Worm (Caenorhabditis elegans) whole organism, L4 larva: Measurements from ENCODE around the gene ser-7.

Source experiments
- D1046.2 ChIP-seq: fragments of 200-800 bp; sonication (Bioruptor generic); IDR thresholded peaks from 2 replicates; pipeline ENCODE4 v1.3.6; 2022; ENCODE audit warnings: missing genetic modification characterization, missing compliant biosample characterization
- F26F4.8 ChIP-seq: fragments of 200-800 bp; sonication (Bioruptor generic); conservative IDR thresholded peaks from 2 replicates; pipeline ENCODE4 v1.3.6; 2022; ENCODE audit warnings: missing genetic modification characterization, missing compliant biosample characterization
- F44E2.7 ChIP-seq: fragments of 200-800 bp; sonication (Bioruptor generic); IDR thresholded peaks from 2 replicates; pipeline ENCODE4 v2.1.2; 2022; ENCODE audit warnings: missing genetic modification characterization, missing compliant biosample characterization
- T20F7.1 ChIP-seq: fragments of 200-800 bp; sonication (Bioruptor generic); optimal IDR thresholded peaks from 2 replicates; lab custom pipeline; 2018; ENCODE audit warnings: mild to moderate bottlenecking, missing genetic modification characterization, missing compliant biosample characterization
- Y5F2A.4 ChIP-seq: fragments of 200-800 bp; sonication (Bioruptor generic); optimal IDR thresholded peaks from 2 replicates; lab custom pipeline; 2018; ENCODE audit warnings: mild to moderate bottlenecking, missing genetic modification characterization, missing compliant biosample characterization
- Y75B8A.6 ChIP-seq: fragments of 200-800 bp; sonication (Bioruptor generic); IDR thresholded peaks from 2 replicates; pipeline ENCODE4 v1.3.6; 2022; ENCODE audit warnings: missing genetic modification reagents, missing genetic modification characterization, missing compliant biosample characterization
- aha-1 ChIP-seq: fragments of 150-350 bp; peaks from one replicate; lab custom pipeline; 2014; ENCODE audit warnings: missing biosample characterization, missing genetic modification characterization
- ama-1 ChIP-seq: fragments of 150-350 bp; optimal IDR thresholded peaks from 2 replicates; lab custom pipeline; 2014; ENCODE audit warnings: inconsistent platforms, mixed read lengths
- ceh-20 ChIP-seq: fragments of 200-800 bp; sonication (Bioruptor generic); IDR thresholded peaks from 2 replicates; pipeline ENCODE4 v1.3.6; 2022; ENCODE audit warnings: missing genetic modification reagents, missing genetic modification characterization, missing compliant biosample characterization
- ceh-44 ChIP-seq: fragments of 200-800 bp; sonication (Bioruptor generic); IDR thresholded peaks from 2 replicates; pipeline ENCODE4 v1.3.6; 2022; ENCODE audit warnings: missing genetic modification reagents, missing genetic modification characterization, missing compliant biosample characterization
- cey-2 ChIP-seq: sonication (generic microtip); optimal IDR thresholded peaks from 3 replicates; lab custom pipeline; 2017; ENCODE audit warnings: missing genetic modification characterization, mild to moderate bottlenecking, missing compliant biosample characterization, antibody characterized with exemption, borderline replicate concordance; ENCODE audit not compliant: insufficient read depth
- daf-16 ChIP-seq, 3 experiments: sonication (generic microtip); optimal IDR thresholded peaks; 2 replicates each; lab custom pipeline; 2016 to 2017; ENCODE audit warnings: missing genetic modification characterization in 3 of 3, missing genetic modification reagents in 3 of 3, mild to moderate bottlenecking in 2 of 3, missing compliant biosample characterization in 2 of 3, missing biosample characterization in 1 of 3, moderate library complexity in 1 of 3
- daf-8 ChIP-seq: fragments of 200-800 bp; sonication (Bioruptor generic); IDR thresholded peaks from 2 replicates; pipeline ENCODE4 v1.3.6; 2022; ENCODE audit warnings: missing genetic modification characterization, missing compliant biosample characterization
- dmd-6 ChIP-seq: fragments of 200-800 bp; sonication (Bioruptor generic); IDR thresholded peaks from 2 replicates; pipeline ENCODE4 v1.3.6; 2022; ENCODE audit warnings: missing genetic modification reagents, missing genetic modification characterization, missing compliant biosample characterization
- dve-1 ChIP-seq: sonication (generic microtip); optimal IDR thresholded peaks from 2 replicates; lab custom pipeline; 2017; ENCODE audit warnings: antibody characterized with exemption, mild to moderate bottlenecking, missing genetic modification characterization, missing compliant biosample characterization; ENCODE audit not compliant: insufficient read depth
- egl-43 ChIP-seq: fragments of 200-800 bp; sonication (Bioruptor generic); IDR thresholded peaks from 2 replicates; pipeline ENCODE4 v1.3.6; 2022; ENCODE audit warnings: missing genetic modification reagents, missing genetic modification characterization, missing compliant biosample characterization
- fkh-10 ChIP-seq: fragments of 150-350 bp; optimal IDR thresholded peaks from 2 replicates; lab custom pipeline; 2014; ENCODE audit warnings: missing biosample characterization, missing genetic modification reagents, missing genetic modification characterization
- fos-1 ChIP-seq: fragments of 150-350 bp; optimal IDR thresholded peaks from 2 replicates; lab custom pipeline; 2014; ENCODE audit warnings: missing biosample characterization, missing genetic modification characterization
- hif-1 ChIP-seq, 2 experiments: sonication (generic microtip); optimal IDR thresholded peaks; 2 replicates each; lab custom pipeline; 2016 to 2017; ENCODE audit warnings: missing compliant biosample characterization in 2 of 2, missing genetic modification characterization in 2 of 2, missing genetic modification reagents in 2 of 2, missing genotype in 2 of 2, mild to moderate bottlenecking in 1 of 2
- hlh-11 ChIP-seq: fragments of 200-800 bp; sonication (Bioruptor generic); optimal IDR thresholded peaks from 2 replicates; lab custom pipeline; 2018; ENCODE audit warnings: mild to moderate bottlenecking, missing genetic modification characterization, missing compliant biosample characterization
- hlh-30 ChIP-seq: sonication (generic microtip); optimal IDR thresholded peaks from 2 replicates; lab custom pipeline; 2017; ENCODE audit warnings: antibody characterized with exemption, mild to moderate bottlenecking, missing genetic modification characterization, missing compliant biosample characterization; ENCODE audit not compliant: insufficient read depth
- hmg-1.1 ChIP-seq: fragments of 200-800 bp; sonication (Bioruptor generic); IDR thresholded peaks from 2 replicates; pipeline ENCODE4 v1.3.6; 2022; ENCODE audit warnings: missing genetic modification reagents, missing genetic modification characterization, missing compliant biosample characterization
- jun-1 ChIP-seq: fragments of 150-350 bp; optimal IDR thresholded peaks from 2 replicates; lab custom pipeline; 2014; ENCODE audit warnings: missing biosample characterization, missing genetic modification reagents, missing genetic modification characterization
- lin-13 ChIP-seq: fragments of 150-350 bp; optimal IDR thresholded peaks from 2 replicates; lab custom pipeline; 2014; ENCODE audit warnings: missing biosample characterization, missing genetic modification reagents, missing genetic modification characterization
- lin-39 ChIP-seq: fragments of 150-350 bp; optimal IDR thresholded peaks from 2 replicates; lab custom pipeline; 2014; ENCODE audit warnings: missing biosample characterization, missing genetic modification reagents, missing genetic modification characterization
- lir-3 ChIP-seq: sonication (generic microtip); optimal IDR thresholded peaks from 2 replicates; lab custom pipeline; 2016; ENCODE audit warnings: mild to moderate bottlenecking, missing genetic modification characterization, missing compliant biosample characterization
- mdl-1 ChIP-seq, 2 experiments: fragments of 150-350 bp in 1 of 2; sonication (generic microtip) in 1 of 2; optimal IDR thresholded peaks; 2 replicates each; lab custom pipeline; 2014 to 2017; ENCODE audit warnings: missing biosample characterization in 2 of 2, missing genetic modification characterization in 2 of 2
- mdt-29 ChIP-seq: fragments of 200-800 bp; sonication (Bioruptor generic); IDR thresholded peaks from 2 replicates; pipeline ENCODE4 v1.3.6; 2022; ENCODE audit warnings: missing genetic modification reagents, missing genetic modification characterization, missing compliant biosample characterization
- mep-1 ChIP-seq: fragments of 150-350 bp; sonication (generic microtip); optimal IDR thresholded peaks from 3 replicates; lab custom pipeline; 2014; ENCODE audit warnings: missing biosample characterization, missing genetic modification characterization
- nhr-10 ChIP-seq: fragments of 150-350 bp; optimal IDR thresholded peaks from 2 replicates; lab custom pipeline; 2014; ENCODE audit warnings: missing biosample characterization, missing genetic modification characterization
- nhr-102 ChIP-seq: sonication (generic microtip); optimal IDR thresholded peaks from 2 replicates; lab custom pipeline; 2016; ENCODE audit warnings: mild to moderate bottlenecking, missing genetic modification characterization, moderate library complexity, missing compliant biosample characterization
- nhr-11 ChIP-seq: fragments of 150-350 bp; optimal IDR thresholded peaks from 2 replicates; lab custom pipeline; 2014; ENCODE audit warnings: missing biosample characterization, missing genetic modification characterization
- nhr-111 ChIP-seq: fragments of 200-800 bp; sonication (Bioruptor generic); optimal IDR thresholded peaks from 2 replicates; lab custom pipeline; 2018; ENCODE audit warnings: mild to moderate bottlenecking, missing genetic modification characterization, missing compliant biosample characterization
- nhr-25 ChIP-seq: sonication (generic microtip); optimal IDR thresholded peaks from 2 replicates; lab custom pipeline; 2017; ENCODE audit warnings: missing genetic modification characterization, mild to moderate bottlenecking, missing compliant biosample characterization, antibody characterized with exemption, moderate library complexity, borderline replicate concordance; ENCODE audit not compliant: insufficient read depth
- nhr-28 ChIP-seq: fragments of 150-350 bp; optimal IDR thresholded peaks from 2 replicates; lab custom pipeline; 2014; ENCODE audit warnings: missing biosample characterization, missing genetic modification characterization
- nhr-41 ChIP-seq: fragments of 200-800 bp; sonication (Bioruptor generic); IDR thresholded peaks from 2 replicates; pipeline ENCODE4 v1.3.6; 2022; ENCODE audit warnings: missing genetic modification reagents, missing genetic modification characterization, missing compliant biosample characterization
- nhr-42 ChIP-seq: fragments of 200-800 bp; sonication (Bioruptor generic); IDR thresholded peaks from 2 replicates; pipeline ENCODE4 v1.3.6; 2022; ENCODE audit warnings: missing genetic modification characterization, missing compliant biosample characterization
- nhr-48 ChIP-seq: sonication (generic microtip); optimal IDR thresholded peaks from 2 replicates; lab custom pipeline; 2016; ENCODE audit warnings: mild to moderate bottlenecking, missing genetic modification characterization, missing compliant biosample characterization
- nhr-77 ChIP-seq: fragments of 150-350 bp; optimal IDR thresholded peaks from 2 replicates; lab custom pipeline; 2014; ENCODE audit warnings: missing biosample characterization, missing genetic modification characterization
- php-3 ChIP-seq: fragments of 200-800 bp; sonication (Bioruptor generic); IDR thresholded peaks from 2 replicates; pipeline ENCODE4 v1.3.6; 2022; ENCODE audit warnings: missing genetic modification reagents, missing genetic modification characterization, missing compliant biosample characterization
- pqm-1 ChIP-seq: sonication (generic microtip); optimal IDR thresholded peaks from 2 replicates; lab custom pipeline; 2017; ENCODE audit warnings: missing biosample characterization, missing genetic modification characterization
- sdz-12 ChIP-seq: fragments of 200-800 bp; sonication (Bioruptor generic); optimal IDR thresholded peaks from 2 replicates; lab custom pipeline; 2018; ENCODE audit warnings: mild to moderate bottlenecking, missing genetic modification characterization, missing compliant biosample characterization
- set-16 ChIP-seq: fragments of 200-800 bp; sonication (Bioruptor generic); IDR thresholded peaks from 2 replicates; pipeline ENCODE4 v1.3.6; 2022; ENCODE audit warnings: missing genetic modification reagents, missing genetic modification characterization, missing compliant biosample characterization
- snpc-1.2 ChIP-seq: fragments of 200-800 bp; sonication (Bioruptor generic); IDR thresholded peaks from 2 replicates; pipeline ENCODE4 v1.3.6; 2022; ENCODE audit warnings: missing genetic modification reagents, missing genetic modification characterization, missing compliant biosample characterization
- spr-3 ChIP-seq: fragments of 200-800 bp; sonication (Bioruptor generic); optimal IDR thresholded peaks from 2 replicates; lab custom pipeline; 2018; ENCODE audit warnings: mild to moderate bottlenecking, missing genetic modification characterization, missing compliant biosample characterization
- tra-1 ChIP-seq: fragments of 200-800 bp; sonication (Bioruptor generic); IDR thresholded peaks from 2 replicates; pipeline ENCODE4 v1.3.6; 2022; ENCODE audit warnings: missing genetic modification reagents, missing genetic modification characterization, missing compliant biosample characterization
- unc-39 ChIP-seq: sonication (generic microtip); optimal IDR thresholded peaks from 2 replicates; lab custom pipeline; 2017; ENCODE audit warnings: missing biosample characterization, missing genetic modification characterization
- unc-62 ChIP-seq, 3 experiments: fragments of 150-350 bp in 1 of 3; sonication (generic microtip); optimal IDR thresholded peaks in 2 of 3; peaks in 1 of 3; 1 replicate in 1 of 3; 2 replicates in 2 of 3; lab custom pipeline; 2014 to 2017; ENCODE audit warnings: missing biosample characterization in 3 of 3, missing genetic modification characterization in 3 of 3, missing genetic modification reagents in 3 of 3, missing genotype in 1 of 3
- zfp-2 ChIP-seq: sonication (generic microtip); optimal IDR thresholded peaks from 2 replicates; lab custom pipeline; 2016; ENCODE audit warnings: mild to moderate bottlenecking, missing genetic modification characterization, missing compliant biosample characterization
- zip-11 ChIP-seq: fragments of 200-800 bp; sonication (Bioruptor generic); IDR thresholded peaks from 2 replicates; pipeline ENCODE4 v1.3.6; 2022; ENCODE audit warnings: missing genetic modification characterization, missing compliant biosample characterization

The ser-7 gene

ce11 chrX:2693026-2693425 lies 19.7 kb downstream of the ser-7 start:
- peak; percentile 20 for TF ChIP-seq pqm-1
- TF ChIP-seq nhr-10 (tag; lab: Kevin White, UChicago) = no peak
- TF ChIP-seq mep-1 (tag; lab: Kevin White, UChicago) = no peak
- TF ChIP-seq mdt-29 (GFP tag; lab: Robert Waterston, UW) = no peak
- no peak for TF ChIP-seq D1046.2 (GFP tag; lab: Robert Waterston, UW)
- TF ChIP-seq hmg-1.1 (GFP tag; lab: Robert Waterston, UW) = no peak
- peak; percentile 27 for TF ChIP-seq nhr-77 (tag; lab: Kevin White, UChicago)
- TF ChIP-seq dve-1 (tag; lab: Kevin White, UChicago) = peak; percentile 59
- peak; percentile 17 for TF ChIP-seq nhr-28 (tag; lab: Kevin White, UChicago)
- TF ChIP-seq aha-1 (tag; lab: Kevin White, UChicago) = peak; percentile 9
- peak; percentile 60 for TF ChIP-seq dmd-6 (GFP tag; lab: Robert Waterston, UW)
- TF ChIP-seq unc-62 (GFP tag; optimal IDR thresholded peaks at IDR 0.05 in 1 of 2; lab: Kevin White, UChicago) = peak in 1 of 2 experiments; percentile 95
- no peak for TF ChIP-seq unc-62 (tag; optimal IDR thresholded peaks at IDR 0.05; lab: Kevin White, UChicago)
- TF ChIP-seq zfp-2 = no peak
- peak; percentile 52 for TF ChIP-seq php-3
- TF ChIP-seq daf-16 (GFP tag; optimal IDR thresholded peaks at IDR 0.05; lab: Kevin White, UChicago) = no peak
- TF ChIP-seq daf-16 (tag; optimal IDR thresholded peaks at IDR 0.05; lab: Kevin White, UChicago) = peak; percentile 99
- no peak for TF ChIP-seq T20F7.1
- peak; percentile 60 for TF ChIP-seq hlh-11 (tag; lab: Kevin White, UChicago)
- no peak for TF ChIP-seq jun-1
- no peak for TF ChIP-seq nhr-41
- no peak for TF ChIP-seq nhr-25 (tag; lab: Kevin White, UChicago)
- no peak for TF ChIP-seq lir-3
- TF ChIP-seq fos-1 = no peak
- no peak for TF ChIP-seq nhr-42 (GFP tag; lab: Robert Waterston, UW)
- TF ChIP-seq hif-1 (tag; optimal IDR thresholded peaks at IDR 0.05; lab: Kevin White, UChicago) = peak in 1 of 2 experiments; percentile 55
- TF ChIP-seq nhr-102 (tag; lab: Kevin White, UChicago) = peak; percentile 40
- TF ChIP-seq hlh-30 (tag; lab: Kevin White, UChicago) = peak; percentile 12
- TF ChIP-seq nhr-111 (GFP tag; lab: Kevin White, UChicago) = no peak
- TF ChIP-seq snpc-1.2 = no peak
- TF ChIP-seq Y5F2A.4 (GFP tag; lab: Kevin White, UChicago) = no peak
- no peak for TF ChIP-seq mdl-1 (tag; optimal IDR thresholded peaks at IDR 0.05; lab: Kevin White, UChicago)
- no peak for TF ChIP-seq F44E2.7
- TF ChIP-seq nhr-48 (tag; lab: Kevin White, UChicago) = peak; percentile 20
- no peak for TF ChIP-seq set-16 (GFP tag; lab: Robert Waterston, UW)
- TF ChIP-seq Y75B8A.6 (GFP tag; lab: Robert Waterston, UW) = no peak
- TF ChIP-seq nhr-11 (tag; lab: Kevin White, UChicago) = no peak

- TF ChIP-seq ceh-44 (GFP tag; lab: Robert Waterston, UW) = no peak
- no peak for TF ChIP-seq egl-43
- no peak for TF ChIP-seq zip-11 (GFP tag; lab: Robert Waterston, UW)
- no peak for TF ChIP-seq php-3
- peak; percentile 63 for TF ChIP-seq pqm-1
- TF ChIP-seq daf-8 (GFP tag; lab: Robert Waterston, UW) = no peak
- TF ChIP-seq ama-1 (lab: Kevin White, UChicago) = peak; percentile 78
- TF ChIP-seq tra-1 = no peak
- no peak for TF ChIP-seq lin-13 (GFP tag; lab: Kevin White, UChicago)
- TF ChIP-seq F26F4.8 (GFP tag; lab: Robert Waterston, UW) = no peak
- TF ChIP-seq unc-39 (tag; lab: Kevin White, UChicago) = no peak
- no peak for TF ChIP-seq lin-39 (tag; lab: Kevin White, UChicago)
- no peak for TF ChIP-seq spr-3
- no peak for TF ChIP-seq sdz-12 (GFP tag; lab: Kevin White, UChicago)
- peak; percentile 5 for TF ChIP-seq hlh-11 (tag; lab: Kevin White, UChicago)
- no peak for TF ChIP-seq fkh-10 (GFP tag; lab: Kevin White, UChicago)
- no peak for TF ChIP-seq ceh-20 (GFP tag; lab: Robert Waterston, UW)
- TF ChIP-seq set-16 (GFP tag; lab: Robert Waterston, UW) = no peak
- TF ChIP-seq daf-16 (GFP tag; optimal IDR thresholded peaks at IDR 0.05; lab: Kevin White, UChicago) = no peak
- peak; percentile 66 for TF ChIP-seq daf-16 (tag; optimal IDR thresholded peaks at IDR 0.05; lab: Kevin White, UChicago)
- TF ChIP-seq cey-2 (tag; lab: Kevin White, UChicago) = no peak
- TF ChIP-seq mep-1 (tag; lab: Kevin White, UChicago) = peak; percentile 8
Measured at ce11 chrX:2694725-2695124, 21.4 kb downstream of the ser-7 start, which contains the start of gene T02C5.1. Gene T02C5.1, plus strand, starts transcription at chrX:2694923.
